Fruit fly (Drosophila melanogaster) whole organism, adult: ENCODE results near the gene Ack.
A peak's percentile ranks its signal among the peaks of the same experiment; 100 is the strongest.

Experiments
- CG12768 ChIP-seq: fragments of 200-800 bp; sonication (Bioruptor generic); optimal IDR thresholded peaks from 2 replicates; lab custom pipeline; 2017; ENCODE audit warnings: missing biosample characterization, missing genetic modification characterization, mild to moderate bottlenecking, moderate library complexity, missing genetic modification reagents
- CG1620 ChIP-seq: fragments of 200-800 bp; sonication (Bioruptor generic); optimal IDR thresholded peaks from 2 replicates; lab custom pipeline; 2016; ENCODE audit warnings: missing biosample characterization, missing genetic modification characterization
- CG33017 ChIP-seq: fragments of 200-800 bp; sonication (Bioruptor generic); optimal IDR thresholded peaks from 2 replicates; lab custom pipeline; 2018; ENCODE audit warnings: missing biosample characterization, mild to moderate bottlenecking, missing genetic modification characterization, moderate library complexity
- CG7045 ChIP-seq: fragments of 200-800 bp; sonication (Bioruptor generic); optimal IDR thresholded peaks from 2 replicates; lab custom pipeline; 2017; ENCODE audit warnings: missing biosample characterization, mild to moderate bottlenecking, missing genetic modification characterization
- CG7101 ChIP-seq: fragments of 200-800 bp; sonication (Bioruptor generic); optimal IDR thresholded peaks from 2 replicates; lab custom pipeline; 2018; ENCODE audit warnings: missing biosample characterization, mild to moderate bottlenecking, missing genetic modification characterization, moderate library complexity
- Clk ChIP-seq: fragments of 200-800 bp; sonication (Bioruptor generic); optimal IDR thresholded peaks from 2 replicates; lab custom pipeline; 2017; ENCODE audit warnings: missing biosample characterization, missing genetic modification characterization
- Hr96 ChIP-seq: fragments of 200-800 bp; sonication (Bioruptor generic); optimal IDR thresholded peaks from 2 replicates; lab custom pipeline; 2016; ENCODE audit warnings: missing biosample characterization, missing genetic modification characterization
- Mnt ChIP-seq: fragments of 200-800 bp; sonication (Bioruptor generic); optimal IDR thresholded peaks from 2 replicates; lab custom pipeline; 2016; ENCODE audit warnings: missing biosample characterization, mild to moderate bottlenecking, missing genetic modification characterization
- cic ChIP-seq: fragments of 200-800 bp; sonication (Bioruptor generic); optimal IDR thresholded peaks from 2 replicates; lab custom pipeline; 2017; ENCODE audit warnings: missing biosample characterization, mild to moderate bottlenecking, missing genetic modification characterization, moderate library complexity
- kay ChIP-seq: fragments of 200-800 bp; sonication (Bioruptor generic); peaks from one replicate; lab custom pipeline; 2016; ENCODE audit warnings: missing biosample characterization, missing genetic modification characterization, borderline replicate concordance
- ovo ChIP-seq: fragments of 200-800 bp; sonication (Bioruptor generic); optimal IDR thresholded peaks from 2 replicates; lab custom pipeline; 2016; ENCODE audit warnings: missing biosample characterization, missing genetic modification characterization
- pad ChIP-seq: fragments of 200-800 bp; sonication (Bioruptor generic); optimal IDR thresholded peaks from 3 replicates; lab custom pipeline; 2017; ENCODE audit warnings: missing biosample characterization, missing genetic modification characterization, mild to moderate bottlenecking, moderate library complexity, missing genetic modification reagents

- TF ChIP-seq Clk (GFP tag; lab: Kevin White, UChicago) (no peak), Mnt (no peak), cic (GFP tag; lab: Kevin White, UChicago) (peak; percentile 22), CG7101 (tag; lab: Kevin White, UChicago) (no peak), kay (GFP tag; lab: Kevin White, UChicago) (peak; percentile 88), ovo (GFP tag; lab: Kevin White, UChicago) (no peak), Hr96 (GFP tag; lab: Kevin White, UChicago) (no peak), CG12768 (GFP tag; lab: Kevin White, UChicago) (peak; percentile 40), CG7045 (GFP tag; lab: Kevin White, UChicago) (no peak), CG1620 (GFP tag; lab: Kevin White, UChicago) (no peak), pad (GFP tag; lab: Kevin White, UChicago) (no peak), CG33017 (no peak)
These were observed 12.7 kb downstream of the Ack start for dm6 chr3L:4120358-4121349.
